Worm (Caenorhabditis elegans): Measurements from ENCODE around the gene srg-59.
A peak's percentile ranks its signal among the peaks of the same experiment; 100 is the strongest.

srg-59 gene

ce11 chrV:2750006-2750405, 24.9 kb upstream of the srg-59 start, which contains the start of gene srx-24:
srx-24 (minus strand) TSS chrV:2750106.
- TF ChIP-seq lsy-2 (tag; optimal IDR thresholded peaks at IDR 0.05) (no peak), sem-4 (tag; optimal IDR thresholded peaks at IDR 0.05) (no peak), snpc-4 (tag; optimal IDR thresholded peaks at IDR 0.05) (no peak)

ce11 chrV:2746404-2746803, 21.3 kb upstream of the srg-59 start:
- no peak for TF ChIP-seq sma-9 (GFP tag; optimal IDR thresholded peaks at IDR 0.05)
- no peak for TF ChIP-seq sma-9 (tag; optimal IDR thresholded peaks at IDR 0.05)
- TF ChIP-seq lin-39 (tag; optimal IDR thresholded peaks at IDR 0.05), result no peak
- TF ChIP-seq mdl-1 (tag; optimal IDR thresholded peaks at IDR 0.05), result no peak
- TF ChIP-seq C34F6.9 (tag; optimal IDR thresholded peaks at IDR 0.05), result no peak
- no peak for TF ChIP-seq lsy-2 (tag; optimal IDR thresholded peaks at IDR 0.05)
- TF ChIP-seq crh-2 (tag; optimal IDR thresholded peaks at IDR 0.05), result no peak
- no peak for TF ChIP-seq R02D3.7 (tag; optimal IDR thresholded peaks at IDR 0.05)
- no peak for TF ChIP-seq ceh-82 (tag; optimal IDR thresholded peaks at IDR 0.05)
- TF ChIP-seq zag-1 (tag; optimal IDR thresholded peaks at IDR 0.05), result no peak
- TF ChIP-seq ztf-4 (tag; optimal IDR thresholded peaks at IDR 0.05), result no peak
- TF ChIP-seq nhr-129 (tag; optimal IDR thresholded peaks at IDR 0.05), result no peak
- TF ChIP-seq snpc-4 (tag; optimal IDR thresholded peaks at IDR 0.05), result no peak
- no peak for TF ChIP-seq skn-1 (tag; optimal IDR thresholded peaks at IDR 0.05)
- TF ChIP-seq ztf-11 (tag; optimal IDR thresholded peaks at IDR 0.05), result no peak
- TF ChIP-seq unc-55 (GFP tag; optimal IDR thresholded peaks at IDR 0.05), result no peak
- no peak for TF ChIP-seq blmp-1 (tag; optimal IDR thresholded peaks at IDR 0.05; ENCODE audit: insufficient read depth)
- TF ChIP-seq nhr-12 (tag; optimal IDR thresholded peaks at IDR 0.05), result no peak
- TF ChIP-seq egl-27 (tag; optimal IDR thresholded peaks at IDR 0.05), result no peak
- TF ChIP-seq nhr-21 (tag; optimal IDR thresholded peaks at IDR 0.05), result no peak
- no peak for TF ChIP-seq alr-1 (tag; optimal IDR thresholded peaks at IDR 0.05)

DNA sequence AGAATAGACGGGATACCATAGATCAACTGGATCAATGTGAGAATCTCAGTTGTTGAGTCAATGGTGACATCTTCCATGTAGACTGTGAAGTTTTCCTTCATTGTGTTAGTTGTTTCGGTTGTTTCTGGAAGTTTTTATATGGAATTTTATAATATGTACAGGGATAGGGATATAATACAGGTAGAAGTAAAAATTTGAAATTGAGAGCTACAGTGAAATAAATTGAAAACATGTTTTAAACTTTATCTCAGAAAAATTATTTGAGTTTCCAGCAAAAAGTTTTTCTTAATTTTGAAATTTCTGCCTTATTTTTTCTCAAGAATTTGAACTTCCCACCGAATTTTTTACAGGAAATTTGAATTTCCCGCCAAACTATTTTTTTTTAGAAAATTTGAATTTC, 17.2 kb upstream of the srg-59 start, which contains the start of gene srg-62:
TSS of gene srg-62 (minus strand) at position 101 of the 400 bp plus-strand sequence.
- TF ChIP-seq skn-1 (tag; optimal IDR thresholded peaks at IDR 0.05) (no peak), gmeb-1 (tag; optimal IDR thresholded peaks at IDR 0.05) (no peak)

ce11 chrV:2740228-2740627, 15.1 kb upstream of the srg-59 start, which contains the start of gene srg-61:
srg-61 (minus strand) TSS chrV:2740328.
- TF ChIP-seq nhr-21 (tag; optimal IDR thresholded peaks at IDR 0.05), result no peak
- TF ChIP-seq ceh-82 (tag; optimal IDR thresholded peaks at IDR 0.05), result no peak
- TF ChIP-seq elt-1 (tag; optimal IDR thresholded peaks at IDR 0.05), result no peak
- TF ChIP-seq ama-1 (optimal IDR thresholded peaks at IDR 0.05), result no peak
- no peak for TF ChIP-seq ceh-16 (tag; optimal IDR thresholded peaks at IDR 0.05)
- no peak for TF ChIP-seq aly-2 (tag; optimal IDR thresholded peaks at IDR 0.05)
- no peak for TF ChIP-seq alr-1 (tag; optimal IDR thresholded peaks at IDR 0.05)
- TF ChIP-seq mbf-1 (tag; optimal IDR thresholded peaks at IDR 0.05), result no peak
- TF ChIP-seq sma-3 (GFP tag; optimal IDR thresholded peaks at IDR 0.05), result no peak
- TF ChIP-seq unc-39 (tag; optimal IDR thresholded peaks at IDR 0.05), result no peak
- no peak for TF ChIP-seq nhr-12 (tag; optimal IDR thresholded peaks at IDR 0.05)

DNA sequence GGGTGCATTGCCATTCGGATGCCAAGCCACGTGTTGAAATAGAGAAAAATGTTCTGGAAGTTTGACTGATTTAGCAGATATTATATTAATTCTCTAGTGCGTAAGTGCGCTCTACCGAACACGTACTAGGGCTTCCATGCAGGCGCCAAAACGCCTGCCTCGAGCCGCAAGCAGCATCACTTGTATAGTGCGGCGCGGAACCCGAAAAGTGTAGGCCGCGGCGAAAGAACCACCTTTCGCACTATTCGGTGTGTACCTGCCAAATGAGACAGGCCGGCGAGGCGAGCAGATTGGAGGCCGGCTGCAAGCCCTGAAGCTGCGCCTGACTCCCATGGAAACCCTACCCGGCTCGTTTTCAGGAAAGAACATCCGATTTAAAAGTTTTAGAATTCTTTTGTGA, 14.5 kb upstream of the srg-59 start:
- TF ChIP-seq nhr-237 (tag; optimal IDR thresholded peaks at IDR 0.05) (no peak), snpc-4 (tag; optimal IDR thresholded peaks at IDR 0.05) (peak; percentile 8)

DNA sequence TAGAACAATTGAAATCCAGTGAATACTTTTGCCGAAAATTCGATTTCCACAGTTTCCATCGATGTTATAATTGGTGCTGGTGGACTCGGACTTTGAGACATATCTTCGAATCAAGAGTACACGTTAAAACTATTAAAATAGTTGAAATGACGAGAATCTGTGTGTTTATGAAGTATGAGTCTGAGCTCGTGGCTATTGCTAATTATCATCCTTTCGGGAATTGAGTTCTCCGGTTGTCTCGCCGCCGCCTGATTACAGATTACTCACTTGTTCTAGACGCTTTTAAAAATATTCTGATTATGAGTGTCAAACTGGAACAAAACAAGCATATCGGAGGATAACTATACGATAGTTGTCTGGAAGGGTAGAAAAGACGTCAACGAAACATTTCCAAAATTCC, 13.0 kb upstream of the srg-59 start, which contains the start of gene srg-56:
TSS of gene srg-56 (minus strand) at position 101 of the 400 bp plus-strand sequence.
- no peak for TF ChIP-seq egl-27 (tag; optimal IDR thresholded peaks at IDR 0.05)
- TF ChIP-seq nhr-77 (tag; optimal IDR thresholded peaks at IDR 0.05), result no peak
- no peak for TF ChIP-seq nhr-23 (tag; optimal IDR thresholded peaks at IDR 0.05)
- no peak for TF ChIP-seq ama-1 (optimal IDR thresholded peaks at IDR 0.05)
- TF ChIP-seq nhr-11 (tag; optimal IDR thresholded peaks at IDR 0.05), result no peak
- no peak for TF ChIP-seq mdl-1 (tag; optimal IDR thresholded peaks at IDR 0.05)
- TF ChIP-seq Y55F3AM.14 (GFP tag; optimal IDR thresholded peaks at IDR 0.05), result no peak
- no peak for TF ChIP-seq elt-3 (tag; optimal IDR thresholded peaks at IDR 0.05)
- no peak for TF ChIP-seq nhr-21 (tag; optimal IDR thresholded peaks at IDR 0.05)
- no peak for TF ChIP-seq crh-2 (tag; optimal IDR thresholded peaks at IDR 0.05)
- no peak for TF ChIP-seq lsy-2 (tag; optimal IDR thresholded peaks at IDR 0.05)
- TF ChIP-seq ZK546.5 (tag; optimal IDR thresholded peaks at IDR 0.05), result no peak
- no peak for TF ChIP-seq F13H6.1 (tag; optimal IDR thresholded peaks at IDR 0.05)
